Worm (Caenorhabditis elegans) whole organism, late embryonic: ENCODE data around the gene sex-1.

Source experiments
- F13H6.1 ChIP-seq: sonication (generic microtip); optimal IDR thresholded peaks from 2 replicates; lab custom pipeline; 2016; ENCODE audit warnings: missing genetic modification characterization, missing compliant biosample characterization
- T23F11.4 ChIP-seq: fragments of 200-800 bp; sonication (Bioruptor generic); optimal IDR thresholded peaks from 2 replicates; lab custom pipeline; 2018; ENCODE audit warnings: mild to moderate bottlenecking, missing genetic modification characterization, missing compliant biosample characterization
- ahr-1 ChIP-seq: sonication (generic microtip); optimal IDR thresholded peaks from 2 replicates; lab custom pipeline; 2016; ENCODE audit warnings: missing genetic modification characterization, missing compliant biosample characterization
- ceh-14 ChIP-seq: sonication (generic microtip); optimal IDR thresholded peaks from 2 replicates; lab custom pipeline; 2016; ENCODE audit warnings: missing genotype, missing genetic modification characterization, missing compliant biosample characterization
- ceh-22 ChIP-seq: sonication (generic microtip); optimal IDR thresholded peaks from 2 replicates; lab custom pipeline; 2017; ENCODE audit warnings: missing biosample characterization, missing genetic modification characterization
- ceh-31 ChIP-seq: sonication (generic microtip); optimal IDR thresholded peaks from 2 replicates; lab custom pipeline; 2016; ENCODE audit warnings: missing genetic modification characterization, missing compliant biosample characterization
- ceh-45 ChIP-seq: fragments of 200-800 bp; sonication (Bioruptor generic); IDR thresholded peaks from 2 replicates; pipeline ENCODE4 v1.3.6; 2022; ENCODE audit warnings: missing genetic modification reagents, missing genetic modification characterization, missing compliant biosample characterization
- ceh-48 ChIP-seq: sonication (generic microtip); optimal IDR thresholded peaks from 2 replicates; lab custom pipeline; 2016; ENCODE audit warnings: missing genetic modification characterization, inconsistent platforms, missing compliant biosample characterization
- elt-2 ChIP-seq: sonication (generic microtip); optimal IDR thresholded peaks from 2 replicates; lab custom pipeline; 2016; ENCODE audit warnings: missing genetic modification reagents, missing genetic modification characterization, missing compliant biosample characterization
- elt-4 ChIP-seq: sonication (generic microtip); optimal IDR thresholded peaks from 2 replicates; lab custom pipeline; 2016; ENCODE audit warnings: missing genetic modification characterization, missing compliant biosample characterization
- ets-4 ChIP-seq: sonication (generic microtip); optimal IDR thresholded peaks from 2 replicates; lab custom pipeline; 2016; ENCODE audit warnings: missing genetic modification characterization, missing compliant biosample characterization
- fax-1 ChIP-seq: sonication (generic microtip); optimal IDR thresholded peaks from 2 replicates; lab custom pipeline; 2016; ENCODE audit warnings: missing genotype, missing genetic modification characterization, missing compliant biosample characterization
- fkh-6 ChIP-seq: sonication (generic microtip); optimal IDR thresholded peaks from 2 replicates; lab custom pipeline; 2016; ENCODE audit warnings: missing genetic modification characterization, missing compliant biosample characterization
- hlh-13 ChIP-seq: fragments of 200-800 bp; sonication (Bioruptor generic); optimal IDR thresholded peaks from 2 replicates; lab custom pipeline; 2018; ENCODE audit warnings: mild to moderate bottlenecking, missing genetic modification characterization, missing compliant biosample characterization
- hlh-30 ChIP-seq: sonication (generic microtip); optimal IDR thresholded peaks from 2 replicates; lab custom pipeline; 2017; ENCODE audit warnings: antibody characterized with exemption, missing genetic modification characterization, missing compliant biosample characterization; ENCODE audit not compliant: insufficient read depth
- madf-2 ChIP-seq: sonication (generic microtip); optimal IDR thresholded peaks from 2 replicates; lab custom pipeline; 2017; ENCODE audit warnings: missing genetic modification characterization, missing compliant biosample characterization
- mec-3 ChIP-seq: sonication (generic microtip); optimal IDR thresholded peaks from 2 replicates; lab custom pipeline; 2016; ENCODE audit warnings: borderline replicate concordance, missing genetic modification characterization, missing compliant biosample characterization
- nhr-11 ChIP-seq: fragments of 150-350 bp; optimal IDR thresholded peaks from 2 replicates; lab custom pipeline; 2014; ENCODE audit warnings: missing biosample characterization, missing genetic modification characterization
- nhr-232 ChIP-seq: sonication (generic microtip); optimal IDR thresholded peaks from 2 replicates; lab custom pipeline; 2016; ENCODE audit warnings: missing genetic modification characterization, missing compliant biosample characterization
- npax-4 ChIP-seq: sonication (generic microtip); optimal IDR thresholded peaks from 2 replicates; lab custom pipeline; 2016; ENCODE audit warnings: missing genetic modification characterization, missing compliant biosample characterization
- odd-2 ChIP-seq: sonication (generic microtip); optimal IDR thresholded peaks from 2 replicates; lab custom pipeline; 2017; ENCODE audit warnings: antibody characterized with exemption, mild to moderate bottlenecking, missing genetic modification characterization, missing compliant biosample characterization
- pag-3 ChIP-seq: sonication (generic microtip); optimal IDR thresholded peaks from 2 replicates; lab custom pipeline; 2016; ENCODE audit warnings: missing compliant biosample characterization, missing genetic modification characterization, borderline replicate concordance
- pros-1 ChIP-seq: fragments of 150-350 bp; optimal IDR thresholded peaks from 2 replicates; lab custom pipeline; 2014; ENCODE audit warnings: missing biosample characterization, missing genetic modification reagents, missing genetic modification characterization
- ref-2 ChIP-seq: sonication (generic microtip); optimal IDR thresholded peaks from 2 replicates; lab custom pipeline; 2016; ENCODE audit warnings: missing genetic modification characterization, missing compliant biosample characterization
- rnt-1 ChIP-seq: sonication (generic microtip); optimal IDR thresholded peaks from 2 replicates; lab custom pipeline; 2016; ENCODE audit warnings: missing genetic modification characterization, missing compliant biosample characterization
- sdc-2 ChIP-seq: sonication (generic microtip); optimal IDR thresholded peaks from 2 replicates; lab custom pipeline; 2016; ENCODE audit warnings: missing genotype, missing genetic modification characterization, missing compliant biosample characterization
- sox-2 ChIP-seq: fragments of 200-800 bp; sonication (Bioruptor generic); IDR thresholded peaks from 2 replicates; pipeline ENCODE4 v1.3.6; 2022; ENCODE audit warnings: missing genetic modification reagents, missing genetic modification characterization, missing compliant biosample characterization
- sox-4 ChIP-seq: sonication (generic microtip); optimal IDR thresholded peaks from 2 replicates; lab custom pipeline; 2017; ENCODE audit warnings: mild to moderate bottlenecking, missing genetic modification characterization, inconsistent platforms, missing compliant biosample characterization
- syd-9 ChIP-seq: sonication (generic microtip); optimal IDR thresholded peaks from 2 replicates; lab custom pipeline; 2016; ENCODE audit warnings: mild to moderate bottlenecking, missing genetic modification characterization, moderate library complexity, missing compliant biosample characterization
- tbx-2 ChIP-seq: sonication (generic microtip); optimal IDR thresholded peaks from 2 replicates; lab custom pipeline; 2016; ENCODE audit warnings: missing genetic modification characterization, missing compliant biosample characterization
- unc-55 ChIP-seq: sonication (generic microtip); optimal IDR thresholded peaks from 2 replicates; lab custom pipeline; 2017; ENCODE audit warnings: missing biosample characterization, missing genetic modification reagents, missing genetic modification characterization

Gene sex-1

DNA sequence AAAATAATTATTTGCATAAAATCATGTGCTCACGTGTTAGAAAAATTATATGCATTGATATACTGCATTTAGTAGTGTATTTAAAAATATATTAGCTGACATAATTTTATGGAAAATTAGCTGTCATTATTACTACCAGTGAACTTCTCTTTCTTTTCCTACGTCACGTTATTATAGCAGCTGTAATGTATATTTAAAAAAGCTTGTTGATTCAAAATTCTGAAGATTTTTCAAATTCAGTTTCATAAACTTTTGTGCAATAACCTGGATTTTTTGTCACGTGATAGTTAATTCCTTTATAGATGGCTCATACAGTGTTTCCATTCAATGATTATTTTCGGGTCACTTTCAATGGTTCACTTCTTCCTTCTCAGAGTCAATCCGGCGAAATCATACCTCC lies 7.2 kb upstream of the sex-1 start, which contains the start of gene F44A6.3:
Gene F44A6.3, plus strand, starts transcription at position 301 of the 400 bp plus-strand sequence.
- TF ChIP-seq odd-2 (no peak), fax-1 (tag; lab: Kevin White, UChicago) (no peak), nhr-232 (no peak), ets-4 (no peak), sox-4 (tag; lab: Kevin White, UChicago) (no peak), syd-9 (tag; lab: Kevin White, UChicago) (no peak), fkh-6 (tag; lab: Kevin White, UChicago) (no peak), elt-4 (no peak), sdc-2 (tag; lab: Kevin White, UChicago) (no peak), pag-3 (tag; lab: Kevin White, UChicago) (no peak)

DNA sequence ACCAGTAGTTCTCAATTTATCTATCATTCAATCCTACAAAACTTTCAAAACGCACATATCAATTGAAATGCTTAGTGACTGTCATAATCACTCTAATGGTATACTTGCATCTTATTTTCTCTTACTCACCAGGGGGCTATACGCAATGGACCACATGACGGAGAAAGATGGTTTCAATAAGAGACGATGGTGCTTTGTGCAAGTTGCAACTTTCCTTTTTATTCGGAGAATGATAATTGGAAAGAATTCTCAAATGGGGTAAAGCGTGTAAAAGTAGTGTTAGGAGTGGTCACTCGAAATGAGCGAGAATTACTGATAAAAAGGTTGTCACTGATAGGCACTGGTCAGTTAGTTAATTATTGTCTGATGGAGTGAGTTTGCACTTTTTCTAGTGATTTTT lies 3.3 kb upstream of the sex-1 start:
- TF ChIP-seq T23F11.4 (GFP tag; lab: Kevin White, UChicago): no peak
- TF ChIP-seq ahr-1 (tag; lab: Kevin White, UChicago): no peak
- TF ChIP-seq elt-2: peak; percentile 27
- no peak for TF ChIP-seq ceh-48 (tag; lab: Kevin White, UChicago)
- no peak for TF ChIP-seq F13H6.1 (tag; lab: Kevin White, UChicago)
- no peak for TF ChIP-seq pros-1
- TF ChIP-seq madf-2 (tag; lab: Kevin White, UChicago): no peak
- TF ChIP-seq ceh-45: no peak
- TF ChIP-seq, all 69 proteins: peak for 1

- TF ChIP-seq elt-2 (peak; percentile 8), ref-2 (tag; lab: Kevin White, UChicago) (peak; percentile 22), npax-4 (no peak)
Observed at ce11 chrX:10206008-10206407, 787 bp upstream of the sex-1 start.

DNA sequence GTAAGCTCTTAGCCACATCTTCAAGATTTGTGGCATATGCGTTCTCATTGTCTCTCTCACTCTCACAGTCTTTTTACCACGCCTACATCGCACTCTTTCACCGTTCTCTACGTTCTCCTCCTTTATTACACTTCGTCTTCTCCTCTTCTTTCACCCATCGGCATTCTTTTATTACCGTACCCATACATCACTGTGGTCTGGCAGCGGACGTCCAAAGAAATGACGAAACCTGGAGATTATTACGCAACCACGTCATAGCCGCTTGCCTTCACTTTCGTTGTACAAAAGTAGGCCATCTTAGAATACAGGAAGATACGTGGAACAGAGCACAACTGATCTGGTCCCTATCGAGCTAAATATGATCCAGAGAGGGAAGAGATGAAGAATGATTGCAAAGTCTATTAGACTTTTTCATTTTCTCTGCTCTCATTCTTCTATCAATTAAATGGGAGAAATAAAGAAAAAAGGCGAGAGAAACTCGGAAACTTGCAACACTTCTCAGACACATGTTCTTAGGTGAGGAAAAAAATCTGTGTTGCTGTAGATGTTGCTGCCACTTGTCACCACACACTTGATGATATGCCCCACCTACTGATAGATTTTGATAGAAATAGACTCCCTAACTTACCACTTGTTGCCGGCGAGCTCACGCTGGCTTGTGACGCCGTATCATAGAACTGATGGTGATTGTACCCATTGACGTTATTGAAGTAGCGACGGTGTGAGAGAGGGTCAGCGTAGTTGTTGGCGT lies 733 bp downstream of the sex-1 start:
- no peak for TF ChIP-seq odd-2
- peak; percentile 22 for TF ChIP-seq elt-2
- peak; percentile 42 for TF ChIP-seq ref-2 (tag; lab: Kevin White, UChicago)
- no peak for TF ChIP-seq sox-2 (GFP tag; lab: Robert Waterston, UW)
- TF ChIP-seq ceh-31: peak; percentile 27
- no peak for TF ChIP-seq nhr-11
- TF ChIP-seq unc-55 (GFP tag; lab: Kevin White, UChicago): peak; percentile 56
- TF ChIP-seq sdc-2 (tag; lab: Kevin White, UChicago): peak; percentile 34
- TF ChIP-seq tbx-2 (tag; lab: Kevin White, UChicago): peak; percentile 34

- TF ChIP-seq mec-3 (tag; lab: Kevin White, UChicago): no peak
- peak; percentile 39 for TF ChIP-seq hlh-30 (tag; lab: Kevin White, UChicago)
Observed at ce11 chrX:10203501-10203900, 1.7 kb downstream of the sex-1 start.

ce11 chrX:10199202-10199601 lies 6.0 kb downstream of the sex-1 start:
- TF ChIP-seq pag-3 (tag; lab: Kevin White, UChicago) (no peak), ceh-14 (no peak), rnt-1 (tag; lab: Kevin White, UChicago) (no peak), hlh-13 (GFP tag; lab: Kevin White, UChicago) (no peak), ceh-22 (tag; lab: Kevin White, UChicago) (no peak), nhr-232 (no peak)
